Fruit fly (Drosophila melanogaster) whole organism, larva: ENCODE data around the gene CG4174.

Experiments
- noc ChIP-seq: fragments of 200-800 bp; sonication (Bioruptor generic); optimal IDR thresholded peaks from 3 replicates; lab custom pipeline; 2019; ENCODE audit warnings: missing biosample characterization, mild to moderate bottlenecking, missing genetic modification characterization, moderate library complexity

Gene CG4174

DNA sequence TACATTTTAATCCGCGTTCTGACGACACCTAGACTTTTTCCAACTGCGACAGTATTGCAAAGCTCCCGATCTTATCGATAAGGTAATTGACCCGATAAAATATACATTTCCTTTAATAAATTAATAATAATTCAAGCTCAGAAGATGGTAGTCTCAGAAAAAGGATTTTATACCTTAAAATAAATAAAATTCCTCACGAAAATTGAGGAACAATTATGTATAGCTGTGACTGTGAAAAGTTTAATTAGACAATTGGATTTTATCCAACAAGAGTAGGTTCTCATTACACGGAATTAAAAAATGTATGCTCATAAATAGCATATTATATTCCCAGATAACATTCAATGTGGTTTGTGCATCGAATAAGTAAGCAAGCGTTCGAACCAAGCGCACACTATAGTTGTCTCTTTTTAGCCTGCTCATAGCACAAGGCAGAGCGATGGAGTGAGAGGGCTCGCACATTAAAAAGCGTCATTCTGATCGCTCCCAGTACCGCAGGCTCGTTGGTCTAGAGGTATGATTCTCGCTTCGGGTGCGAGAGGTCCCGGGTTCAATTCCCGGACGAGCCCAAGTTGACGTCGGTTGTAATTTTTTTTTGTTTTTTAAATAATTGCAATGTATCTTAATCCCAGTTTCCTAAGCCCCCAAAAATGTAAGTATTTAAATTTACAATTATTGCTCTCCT, at the start of gene CG4174, which contains the start of gene CG13380:
TSS of gene CG4174 (minus strand) at position 51 of the 685 bp plus-strand sequence.
TSS of gene CG13380 (minus strand) at position 51 of the 685 bp plus-strand sequence.
- TF ChIP-seq noc (tag; lab: Kevin White, UChicago) = no peak

- TF ChIP-seq noc (tag; lab: Kevin White, UChicago) = no peak
Measured at dm6 chr3L:18667115-18667514, 49.4 kb upstream of the CG4174 start, which contains the start of gene CG42495. CG42495 (plus strand) TSS chr3L:18667361.

- no peak for TF ChIP-seq noc (tag; lab: Kevin White, UChicago)
Measured at dm6 chr3L:18665594-18665993, 47.9 kb upstream of the CG4174 start.

DNA sequence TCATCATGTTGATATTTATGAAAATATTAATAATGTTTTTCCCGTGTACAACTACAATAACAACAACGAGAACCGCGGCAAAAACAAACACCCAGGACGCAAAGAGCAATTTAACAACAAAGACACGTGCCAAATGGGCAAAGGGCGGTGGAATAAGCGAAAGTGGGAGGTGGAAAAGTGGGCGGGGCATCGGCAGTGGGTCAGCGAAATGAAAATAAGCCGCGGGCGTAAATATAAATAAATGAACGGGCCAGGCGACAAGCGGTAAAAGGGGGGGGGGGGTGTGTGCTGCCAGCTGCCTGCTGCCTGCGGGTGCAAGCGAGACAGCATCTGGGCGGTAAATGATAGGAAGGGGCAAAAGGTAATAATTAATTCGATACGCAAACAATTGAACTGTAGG, 36.0 kb upstream of the CG4174 start:
- no peak for TF ChIP-seq noc (tag; lab: Kevin White, UChicago)

- no peak for TF ChIP-seq noc (tag; lab: Kevin White, UChicago)
Measured at dm6 chr3L:18643222-18643621, 25.5 kb upstream of the CG4174 start.

DNA sequence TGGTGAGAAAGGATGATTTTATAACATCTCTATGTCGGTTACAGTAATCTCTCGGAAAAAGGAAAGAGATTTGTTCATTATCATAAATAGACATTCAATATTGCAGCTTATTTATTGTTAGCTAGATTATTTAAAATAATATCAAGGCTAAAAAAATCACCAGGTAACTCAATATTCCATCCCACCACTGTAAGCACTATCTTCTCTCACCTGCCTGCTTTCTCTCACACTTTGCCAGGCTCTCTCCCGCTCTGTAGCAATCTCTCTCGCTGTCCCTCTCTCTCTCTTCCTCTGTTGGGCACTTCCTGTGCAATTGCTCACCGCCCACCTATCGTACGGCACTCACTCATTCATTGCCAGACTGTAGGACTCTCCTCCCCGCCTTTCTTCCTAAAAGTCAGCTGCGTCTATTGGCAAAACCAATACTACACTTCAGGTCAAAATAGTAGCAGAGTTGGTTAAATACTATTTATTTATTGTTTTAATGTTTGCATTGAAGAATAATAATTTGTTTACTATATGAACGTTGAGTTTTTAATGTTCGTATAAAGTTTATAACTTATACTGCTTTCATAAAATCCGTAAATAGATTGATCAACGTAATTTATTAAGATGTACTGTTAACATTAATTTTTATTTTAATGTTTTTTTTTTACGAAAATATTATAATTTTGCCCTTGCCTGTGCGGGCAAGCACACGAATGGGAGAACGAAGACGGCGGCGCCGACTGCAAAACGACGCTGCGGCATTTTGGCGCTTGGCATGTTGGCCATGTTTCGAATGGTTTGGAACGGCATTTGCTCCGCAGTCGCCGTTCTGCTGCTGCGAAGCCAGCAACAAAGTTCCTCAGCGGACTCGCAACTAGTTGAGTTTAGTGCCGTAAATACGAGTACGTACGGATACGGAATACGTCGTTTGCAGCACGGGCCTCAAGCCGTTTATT, 23.1 kb upstream of the CG4174 start:
- peak; percentile 97 for TF ChIP-seq noc (tag; lab: Kevin White, UChicago)

dm6 chr3L:18638487-18638886, 20.7 kb upstream of the CG4174 start:
- TF ChIP-seq noc (tag; lab: Kevin White, UChicago) = no peak

DNA sequence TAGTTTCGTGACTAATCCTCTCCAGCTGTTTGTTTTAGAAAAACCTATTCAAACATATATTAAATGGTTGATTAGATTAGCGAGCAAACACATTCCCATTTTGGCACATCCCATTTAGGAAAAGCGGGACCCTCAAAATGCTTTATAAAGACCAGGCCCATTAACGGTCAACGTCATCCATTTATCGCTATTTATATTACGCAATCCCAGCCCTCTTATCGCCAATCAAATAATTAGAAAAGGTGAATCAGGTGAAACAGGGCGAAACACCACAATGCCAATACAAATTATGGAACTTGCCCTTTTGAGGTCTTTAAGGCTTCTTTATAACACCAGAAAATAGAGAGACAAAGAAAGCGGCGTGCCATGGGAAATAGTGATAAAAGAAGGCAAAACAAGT, 20.3 kb upstream of the CG4174 start:
- TF ChIP-seq noc (tag; lab: Kevin White, UChicago) = no peak

DNA sequence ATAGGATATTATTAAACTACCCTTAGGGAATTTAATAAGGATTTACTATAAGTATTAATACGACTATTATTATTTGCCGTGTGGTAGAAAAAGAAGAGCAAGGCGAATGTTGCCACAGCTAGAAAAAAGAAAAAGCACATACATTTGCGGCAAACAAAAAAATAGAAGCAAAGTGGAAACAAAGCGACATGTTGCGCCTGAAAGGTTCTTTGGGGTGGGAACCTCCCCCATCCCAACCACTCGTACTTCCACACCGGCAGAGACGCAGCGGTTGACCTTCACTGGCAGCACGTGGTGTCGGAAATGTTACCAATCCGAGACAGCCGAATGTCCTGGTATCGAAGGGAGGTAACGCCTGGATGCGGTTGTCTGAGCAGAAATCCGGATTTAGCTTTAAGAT, 19.6 kb upstream of the CG4174 start:
- TF ChIP-seq noc (tag; lab: Kevin White, UChicago) = no peak

dm6 chr3L:18636782-18637181, 19.0 kb upstream of the CG4174 start:
- no peak for TF ChIP-seq noc (tag; lab: Kevin White, UChicago)

- TF ChIP-seq noc (tag; lab: Kevin White, UChicago) = peak; percentile 73
Measured at dm6 chr3L:18634792-18635471, 17.2 kb upstream of the CG4174 start.

dm6 chr3L:18633084-18633483, 15.3 kb upstream of the CG4174 start:
- TF ChIP-seq noc (tag; lab: Kevin White, UChicago) = peak; percentile 22

- peak; percentile 43 for TF ChIP-seq noc (tag; lab: Kevin White, UChicago)
Measured at dm6 chr3L:18632187-18632635, 14.5 kb upstream of the CG4174 start.

dm6 chr3L:18629874-18630273, 12.1 kb upstream of the CG4174 start:
- no peak for TF ChIP-seq noc (tag; lab: Kevin White, UChicago)

dm6 chr3L:18628458-18628857, 10.7 kb upstream of the CG4174 start:
- TF ChIP-seq noc (tag; lab: Kevin White, UChicago) = peak; percentile 7
